Fruit fly (Drosophila melanogaster): ENCODE results near the gene CG33301.

The CG33301 gene

dm6 chr2L:10009293-10009695 lies 40.1 kb upstream of the CG33301 start, which contains the start of gene Trp1 (continued):
- TF ChIP-seq sens (GFP tag) (peak; percentile 76), CG10321 (GFP tag; IDR thresholded peaks at IDR 0.05) (no peak), CG10267 (tag; optimal IDR thresholded peaks at IDR 0.05) (peak; percentile 41), Elba2 (GFP tag; optimal IDR thresholded peaks at IDR 0.05) (peak; percentile 51), trem (tag; optimal IDR thresholded peaks at IDR 0.05) (peak; percentile 49), CG15514 (GFP tag; optimal IDR thresholded peaks at IDR 0.05) (peak; percentile 99), ind (GFP tag; optimal IDR thresholded peaks at IDR 0.05) (no peak), tap (tag; optimal IDR thresholded peaks at IDR 0.05) (no peak), amos (GFP tag; IDR thresholded peaks at IDR 0.05; ENCODE audit: partially characterized antibody) (peak; percentile 99), dysf (GFP tag; IDR thresholded peaks at IDR 0.05) (no peak), CG12391 (tag; optimal IDR thresholded peaks at IDR 0.05) (peak; percentile 21), Abd-B (GFP tag; optimal IDR thresholded peaks at IDR 0.05) (peak; percentile 45), D (optimal IDR thresholded peaks at IDR 0.05) (no peak), D (GFP tag; optimal IDR thresholded peaks at IDR 0.05) (no peak), ato (GFP tag; IDR thresholded peaks at IDR 0.05; ENCODE audit: partially characterized antibody) (peak; percentile 90), Ets97D (GFP tag; optimal IDR thresholded peaks at IDR 0.05) (peak; percentile 39), Sin3A (optimal IDR thresholded peaks at IDR 0.05) (peak; percentile 5), sna (GFP tag; IDR thresholded peaks at IDR 0.05; ENCODE audit: partially characterized antibody) (peak; percentile 89), stwl (tag; optimal IDR thresholded peaks at IDR 0.05) (peak; percentile 63), CG13894 (tag; optimal IDR thresholded peaks at IDR 0.05) (no peak), lbe (GFP tag; optimal IDR thresholded peaks at IDR 0.05) (peak; percentile 10), CG18599 (GFP tag; optimal IDR thresholded peaks at IDR 0.05) (no peak), BEAF-32 (GFP tag; optimal IDR thresholded peaks at IDR 0.05) (peak; percentile 94), CG17612 (GFP tag; IDR thresholded peaks at IDR 0.05) (no peak), CG6791 (GFP tag; IDR thresholded peaks at IDR 0.05; ENCODE audit: partially characterized antibody) (peak; percentile 97), chinmo (GFP tag; IDR thresholded peaks at IDR 0.05; ENCODE audit: partially characterized antibody) (peak; percentile 80; the same call in 3 of the 4 replicates), mld (GFP tag; IDR thresholded peaks at IDR 0.05; ENCODE audit: partially characterized antibody) (peak; percentile 92), CG12299 (tag; optimal IDR thresholded peaks at IDR 0.05) (no peak), mam (GFP tag; optimal IDR thresholded peaks at IDR 0.05) (no peak), Dref (GFP tag; IDR thresholded peaks at IDR 0.05) (peak; percentile 88), Hsf (GFP tag; optimal IDR thresholded peaks at IDR 0.05) (no peak), nerfin-1 (tag; optimal IDR thresholded peaks at IDR 0.05) (peak; percentile 55), knrl (GFP tag; IDR thresholded peaks at IDR 0.05; ENCODE audit: partially characterized antibody) (peak; percentile 97), CG16813 (GFP tag; IDR thresholded peaks at IDR 0.05; ENCODE audit: partially characterized antibody) (peak; percentile 92), Usf (GFP tag; optimal IDR thresholded peaks at IDR 0.05) (no peak), CG13287 (GFP tag; IDR thresholded peaks at IDR 0.05; ENCODE audit: partially characterized antibody) (peak; percentile 95), Dad (GFP tag; optimal IDR thresholded peaks at IDR 0.05) (no peak), Asciz (GFP tag; optimal IDR thresholded peaks at IDR 0.05) (no peak), Med (GFP tag) (peak; percentile 76), inv (GFP tag; IDR thresholded peaks at IDR 0.05; ENCODE audit: partially characterized antibody) (peak; percentile 95), E2f2 (GFP tag; IDR thresholded peaks at IDR 0.05) (peak; percentile 18), CG10565 (GFP tag; optimal IDR thresholded peaks at IDR 0.05) (no peak), hb (GFP tag; IDR thresholded peaks at IDR 0.05; ENCODE audit: partially characterized antibody) (peak; percentile 91), CG4617 (GFP tag; optimal IDR thresholded peaks at IDR 0.05; ENCODE audit: borderline replicate concordance) (peak; percentile 82), HmgZ (tag; optimal IDR thresholded peaks at IDR 0.05) (peak; percentile 32), CG17328 (GFP tag; IDR thresholded peaks at IDR 0.05) (no peak), CG42726 (GFP tag; IDR thresholded peaks at IDR 0.05; ENCODE audit: partially characterized antibody) (peak; percentile 97), CG12659 (GFP tag; optimal IDR thresholded peaks at IDR 0.05) (peak; percentile 59), az2 (GFP tag; optimal IDR thresholded peaks at IDR 0.05) (no peak), insv (GFP tag; optimal IDR thresholded peaks at IDR 0.05) (peak in 1 of 2 experiments; percentile 64)

All from whole organism, embryonic.